Worm (Caenorhabditis elegans): ENCODE data around the gene dpy-20.

The dpy-20 gene

ce11 chrIV:11668001-11668400 lies 32.7 kb downstream of the dpy-20 start, which contains the start of gene atg-4.2:
atg-4.2 (plus strand) TSS chrIV:11668024.
- no peak for TF ChIP-seq bed-3 (GFP tag; optimal IDR thresholded peaks at IDR 0.05)
- TF ChIP-seq sptf-1 (tag; optimal IDR thresholded peaks at IDR 0.05) = no peak
- no peak for TF ChIP-seq unc-62 (GFP tag; optimal IDR thresholded peaks at IDR 0.05)
- TF ChIP-seq lin-13 (tag; optimal IDR thresholded peaks at IDR 0.05) = no peak
- no peak for TF ChIP-seq ceh-43 (GFP tag; optimal IDR thresholded peaks at IDR 0.05)
- no peak for TF ChIP-seq nhr-28 (tag; optimal IDR thresholded peaks at IDR 0.05)
- TF ChIP-seq mep-1 (tag; optimal IDR thresholded peaks at IDR 0.05) = no peak
- no peak for TF ChIP-seq lin-32 (GFP tag; optimal IDR thresholded peaks at IDR 0.05)

- TF ChIP-seq sptf-1 (tag; optimal IDR thresholded peaks at IDR 0.05) (no peak), tbx-8 (GFP tag; optimal IDR thresholded peaks at IDR 0.05) (no peak), unc-120 (tag; optimal IDR thresholded peaks at IDR 0.05; ENCODE audit: poor library complexity, severe bottlenecking) (no peak)
Observed at ce11 chrIV:11665010-11665409, 35.6 kb downstream of the dpy-20 start, which contains the start of gene ZK809.9. ZK809.9 (plus strand) TSS chrIV:11665310.

ce11 chrIV:11659794-11660312 lies 40.8 kb downstream of the dpy-20 start, which contains the start of gene ZK792.1:
ZK792.1 (plus strand) TSS chrIV:11659844.
- TF ChIP-seq ham-2 (GFP tag; optimal IDR thresholded peaks at IDR 0.05) (no peak), hlh-1 (tag; optimal IDR thresholded peaks at IDR 0.05) (no peak), bed-3 (GFP tag; optimal IDR thresholded peaks at IDR 0.05) (no peak), zip-8 (tag; optimal IDR thresholded peaks at IDR 0.05) (no peak), unc-120 (tag; optimal IDR thresholded peaks at IDR 0.05; ENCODE audit: poor library complexity, severe bottlenecking) (no peak), elt-3 (tag; optimal IDR thresholded peaks at IDR 0.05) (no peak), nhr-237 (tag; optimal IDR thresholded peaks at IDR 0.05) (no peak), drap-1 (GFP tag; optimal IDR thresholded peaks at IDR 0.05) (no peak), pha-4 (tag; optimal IDR thresholded peaks at IDR 0.05) (no peak), lin-13 (tag; optimal IDR thresholded peaks at IDR 0.05) (no peak), lsy-2 (tag; optimal IDR thresholded peaks at IDR 0.05) (no peak), unc-39 (tag; optimal IDR thresholded peaks at IDR 0.05) (no peak), elt-1 (tag; optimal IDR thresholded peaks at IDR 0.05; ENCODE audit: borderline replicate concordance, insufficient read depth) (no peak), nhr-76 (tag; optimal IDR thresholded peaks at IDR 0.05) (no peak), sem-2 (GFP tag; optimal IDR thresholded peaks at IDR 0.05) (no peak)

ce11 chrIV:11656144-11656780 lies 44.4 kb downstream of the dpy-20 start, which contains the start of gene ZK809.5:
ZK809.5 (plus strand) TSS chrIV:11656730.
- TF ChIP-seq ceh-39 (tag; optimal IDR thresholded peaks at IDR 0.05) = no peak
- no peak for TF ChIP-seq drap-1 (GFP tag; optimal IDR thresholded peaks at IDR 0.05)
- TF ChIP-seq ceh-43 (GFP tag; optimal IDR thresholded peaks at IDR 0.05) = peak; percentile 13
- TF ChIP-seq ham-2 (GFP tag; optimal IDR thresholded peaks at IDR 0.05) = peak; percentile 20
- peak; percentile 21 for TF ChIP-seq ces-1 (GFP tag; optimal IDR thresholded peaks at IDR 0.05)

- TF ChIP-seq ces-1 (GFP tag; optimal IDR thresholded peaks at IDR 0.05) (no peak), zip-8 (tag; optimal IDR thresholded peaks at IDR 0.05) (no peak), elt-1 (tag; optimal IDR thresholded peaks at IDR 0.05; ENCODE audit: borderline replicate concordance, insufficient read depth) (no peak), hlh-1 (tag; optimal IDR thresholded peaks at IDR 0.05) (no peak), sem-2 (GFP tag; optimal IDR thresholded peaks at IDR 0.05) (no peak), ceh-43 (GFP tag; optimal IDR thresholded peaks at IDR 0.05) (no peak)
Observed at ce11 chrIV:11655370-11655769, 45.3 kb downstream of the dpy-20 start, which contains the start of gene ent-1. ent-1 (minus strand) TSS chrIV:11655470.

- TF ChIP-seq pha-4 (tag; optimal IDR thresholded peaks at IDR 0.05) = no peak
Observed at ce11 chrIV:11651965-11652453, 48.6 kb downstream of the dpy-20 start, which contains the start of the genes acl-3 and ndub-6. acl-3 (minus strand) TSS chrIV:11652023. ndub-6 (plus strand) TSS chrIV:11652403.

- TF ChIP-seq ham-2 (GFP tag; optimal IDR thresholded peaks at IDR 0.05) = no peak
- no peak for TF ChIP-seq cnd-1 (tag; optimal IDR thresholded peaks at IDR 0.05)
- TF ChIP-seq ceh-43 (GFP tag; optimal IDR thresholded peaks at IDR 0.05) = no peak
- TF ChIP-seq nhr-2 (tag; optimal IDR thresholded peaks at IDR 0.05) = no peak
- TF ChIP-seq sem-2 (GFP tag; optimal IDR thresholded peaks at IDR 0.05) = no peak
- TF ChIP-seq hlh-1 (tag; optimal IDR thresholded peaks at IDR 0.05) = no peak
- TF ChIP-seq zip-8 (tag; optimal IDR thresholded peaks at IDR 0.05) = no peak
- no peak for TF ChIP-seq mls-2 (tag; optimal IDR thresholded peaks at IDR 0.05)
- TF ChIP-seq elt-3 (tag; optimal IDR thresholded peaks at IDR 0.05) = no peak
- TF ChIP-seq mep-1 (tag; optimal IDR thresholded peaks at IDR 0.05) = no peak
- no peak for TF ChIP-seq snpc-4 (tag; optimal IDR thresholded peaks at IDR 0.05)
- no peak for TF ChIP-seq sptf-1 (tag; optimal IDR thresholded peaks at IDR 0.05)
- no peak for TF ChIP-seq nhr-12 (tag; optimal IDR thresholded peaks at IDR 0.05)
- no peak for TF ChIP-seq ztf-11 (tag; optimal IDR thresholded peaks at IDR 0.05)
- TF ChIP-seq mab-5 (tag; optimal IDR thresholded peaks at IDR 0.05) = no peak
- TF ChIP-seq nhr-28 (tag; optimal IDR thresholded peaks at IDR 0.05) = no peak
- no peak for TF ChIP-seq lsy-2 (tag; optimal IDR thresholded peaks at IDR 0.05)
- no peak for TF ChIP-seq ceh-83 (GFP tag; optimal IDR thresholded peaks at IDR 0.05)
- TF ChIP-seq unc-39 (tag; optimal IDR thresholded peaks at IDR 0.05) = no peak
Observed at ce11 chrIV:11650344-11650743, 50.3 kb downstream of the dpy-20 start.
